Worm (Caenorhabditis elegans) whole organism, late embryonic: ENCODE results near the gene F36D3.8.

Source experiments
- ama-1 ChIP-seq: fragments of 150-350 bp; optimal IDR thresholded peaks from 2 replicates; lab custom pipeline; 2014
- ceh-22 ChIP-seq: sonication (generic microtip); optimal IDR thresholded peaks from 2 replicates; lab custom pipeline; 2017; ENCODE audit warnings: missing biosample characterization, missing genetic modification characterization

DNA sequence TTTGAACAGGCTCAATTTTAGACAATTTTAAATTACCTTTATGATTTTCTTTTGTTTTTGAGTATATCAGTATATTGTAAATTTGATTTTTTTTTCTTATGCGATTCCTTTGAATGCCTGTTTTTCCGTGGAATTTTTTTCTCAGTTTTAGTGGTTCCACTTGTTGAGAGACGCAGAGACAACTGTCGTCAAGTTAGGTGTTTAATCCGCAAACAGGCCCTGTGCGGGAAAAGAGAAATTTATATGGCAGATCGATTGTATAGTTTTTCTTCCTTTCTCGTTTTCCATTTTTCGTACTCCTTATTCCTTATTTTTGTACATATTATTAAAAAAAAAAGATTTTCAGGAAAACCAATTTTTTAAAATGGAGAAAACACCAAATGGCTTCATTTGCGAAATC lies 28.0 kb upstream of the F36D3.8 start, which contains the start of gene F36D3.1:
- TF ChIP-seq ama-1 (lab: Kevin White, UChicago) (no peak), ceh-22 (tag; lab: Kevin White, UChicago) (no peak)
